Worm (Caenorhabditis elegans): ENCODE data around the gene thoc-5.

thoc-5 gene

DNA sequence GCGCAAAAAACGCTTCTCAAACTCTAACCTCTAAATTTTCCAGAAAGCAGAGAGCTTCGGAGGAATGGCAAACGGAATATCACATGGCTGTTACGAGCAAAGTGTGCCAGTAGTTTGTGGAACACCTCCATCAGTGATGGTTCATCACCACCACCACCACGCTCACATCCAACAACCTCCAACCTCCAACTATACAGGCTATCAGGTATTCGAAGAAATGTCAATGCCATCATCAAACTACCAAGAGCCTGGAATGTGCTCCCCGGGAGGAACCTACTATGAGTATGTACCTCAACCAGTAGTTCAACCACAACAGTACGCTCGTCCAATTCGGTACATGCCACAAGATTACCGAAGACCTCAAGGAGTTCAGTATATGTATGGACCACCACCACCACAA lies 5.6 kb downstream of the thoc-5 start:
- TF ChIP-seq F13C5.2 (tag; optimal IDR thresholded peaks at IDR 0.05): no peak
- TF ChIP-seq ama-1 (optimal IDR thresholded peaks at IDR 0.05): no peak
- TF ChIP-seq hmbx-1 (tag; optimal IDR thresholded peaks at IDR 0.05): no peak
- TF ChIP-seq ceh-13 (GFP tag; optimal IDR thresholded peaks at IDR 0.05): no peak
- no peak for TF ChIP-seq ceh-36 (tag; optimal IDR thresholded peaks at IDR 0.05)
- no peak for TF ChIP-seq hmg-4 (GFP tag; optimal IDR thresholded peaks at IDR 0.05)
- no peak for TF ChIP-seq ets-7 (tag; optimal IDR thresholded peaks at IDR 0.05)
- TF ChIP-seq aly-1 (tag; optimal IDR thresholded peaks at IDR 0.05): no peak
- no peak for TF ChIP-seq tbx-37 (GFP tag; conservative IDR thresholded peaks at IDR 0.05)
- TF ChIP-seq flt-1 (GFP tag; IDR thresholded peaks at IDR 0.05): no peak
- no peak for TF ChIP-seq sea-1 (GFP tag; conservative IDR thresholded peaks at IDR 0.05)
- TF ChIP-seq scrt-1 (GFP tag; IDR thresholded peaks at IDR 0.05): no peak
- TF ChIP-seq hnd-1 (tag; optimal IDR thresholded peaks at IDR 0.05): no peak
- TF ChIP-seq tbx-11 (GFP tag; IDR thresholded peaks at IDR 0.05): no peak
- TF ChIP-seq pes-1 (GFP tag; IDR thresholded peaks at IDR 0.05): no peak
- no peak for TF ChIP-seq tra-4 (tag; optimal IDR thresholded peaks at IDR 0.05)

DNA sequence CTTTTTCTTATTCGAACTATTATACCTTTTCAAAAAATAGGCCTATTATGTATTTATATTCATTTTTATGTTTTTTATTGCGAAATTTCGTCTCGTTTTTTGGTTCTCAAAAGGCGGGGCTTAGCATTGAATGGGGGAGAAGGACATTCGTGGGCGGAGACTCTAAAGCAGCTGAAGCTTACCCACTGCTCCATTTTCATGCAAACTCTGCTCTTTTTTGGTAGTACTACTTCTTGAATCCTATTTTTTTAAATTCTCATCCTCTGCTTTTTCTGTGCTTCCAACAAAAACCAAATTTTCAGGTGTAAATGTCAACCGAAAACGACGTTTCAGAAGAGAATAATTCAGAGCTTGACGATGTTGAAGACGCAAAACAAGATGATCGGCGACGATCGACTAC lies 7.8 kb downstream of the thoc-5 start, which contains the start of gene ZK121.2:
Gene ZK121.2 (plus strand): TSS at position 301 of the 400 bp plus-strand sequence.
- TF ChIP-seq ceh-13 (GFP tag; optimal IDR thresholded peaks at IDR 0.05) (no peak), sea-1 (GFP tag; conservative IDR thresholded peaks at IDR 0.05) (no peak), ets-7 (tag; optimal IDR thresholded peaks at IDR 0.05) (no peak), F13C5.2 (tag; optimal IDR thresholded peaks at IDR 0.05) (no peak), aly-1 (tag; optimal IDR thresholded peaks at IDR 0.05) (no peak), ceh-36 (tag; optimal IDR thresholded peaks at IDR 0.05) (no peak), scrt-1 (GFP tag; IDR thresholded peaks at IDR 0.05) (no peak), hmg-4 (GFP tag; optimal IDR thresholded peaks at IDR 0.05) (no peak), B0310.2 (tag; optimal IDR thresholded peaks at IDR 0.05) (no peak)

DNA sequence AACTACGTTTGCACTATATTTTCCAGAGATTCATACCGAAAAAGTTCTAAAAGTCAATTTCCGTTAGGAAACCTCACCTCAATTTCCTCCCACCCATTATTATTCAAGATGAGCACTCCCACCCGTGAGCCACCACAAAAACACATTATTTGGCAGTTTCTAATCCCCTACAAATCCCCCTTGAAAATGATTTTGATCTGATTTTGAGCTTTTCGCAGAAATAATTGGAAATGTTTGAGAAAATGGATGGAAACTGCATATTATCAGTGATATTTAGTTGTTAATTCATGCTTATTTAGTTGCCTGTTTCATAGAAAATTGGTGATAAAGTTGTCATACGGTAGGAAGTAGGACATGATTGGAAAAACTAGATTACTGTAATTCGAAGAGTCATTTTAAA lies 8.7 kb downstream of the thoc-5 start:
- TF ChIP-seq scrt-1 (GFP tag; IDR thresholded peaks at IDR 0.05) (no peak), ceh-13 (GFP tag; optimal IDR thresholded peaks at IDR 0.05) (no peak), tra-4 (tag; optimal IDR thresholded peaks at IDR 0.05) (no peak), sea-1 (GFP tag; conservative IDR thresholded peaks at IDR 0.05) (no peak), hmbx-1 (tag; optimal IDR thresholded peaks at IDR 0.05) (no peak), tbx-37 (GFP tag; conservative IDR thresholded peaks at IDR 0.05) (no peak), ceh-36 (tag; optimal IDR thresholded peaks at IDR 0.05) (no peak), tbx-11 (GFP tag; IDR thresholded peaks at IDR 0.05) (no peak)

DNA sequence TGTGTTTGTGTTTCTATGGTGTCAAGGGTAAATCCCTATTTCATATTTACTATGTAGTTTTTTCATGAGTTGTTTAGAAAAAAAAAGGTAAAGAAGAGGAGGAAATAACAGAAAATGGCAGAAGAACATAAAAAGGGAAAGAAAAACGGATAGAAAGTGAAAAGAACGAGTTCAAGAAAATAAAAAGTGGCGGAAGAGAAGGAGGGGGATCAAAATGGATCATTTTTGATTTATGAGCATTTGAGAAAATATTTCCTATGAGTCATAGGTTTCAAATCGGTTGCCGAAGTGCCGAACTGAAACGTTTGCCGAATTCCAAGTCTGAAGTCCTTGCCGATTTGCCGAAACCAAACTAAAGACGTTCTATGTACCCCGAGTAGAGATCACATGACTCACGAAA lies 10.4 kb downstream of the thoc-5 start:
- TF ChIP-seq sea-1 (GFP tag; conservative IDR thresholded peaks at IDR 0.05) (no peak), hmbx-1 (tag; optimal IDR thresholded peaks at IDR 0.05) (no peak), hnd-1 (tag; optimal IDR thresholded peaks at IDR 0.05) (no peak), flt-1 (GFP tag; IDR thresholded peaks at IDR 0.05) (no peak), tbx-11 (GFP tag; IDR thresholded peaks at IDR 0.05) (no peak), aly-1 (tag; optimal IDR thresholded peaks at IDR 0.05) (no peak), pes-1 (GFP tag; IDR thresholded peaks at IDR 0.05) (no peak), ets-7 (tag; optimal IDR thresholded peaks at IDR 0.05) (no peak), tbx-37 (GFP tag; conservative IDR thresholded peaks at IDR 0.05) (no peak), F13C5.2 (tag; optimal IDR thresholded peaks at IDR 0.05) (no peak)

DNA sequence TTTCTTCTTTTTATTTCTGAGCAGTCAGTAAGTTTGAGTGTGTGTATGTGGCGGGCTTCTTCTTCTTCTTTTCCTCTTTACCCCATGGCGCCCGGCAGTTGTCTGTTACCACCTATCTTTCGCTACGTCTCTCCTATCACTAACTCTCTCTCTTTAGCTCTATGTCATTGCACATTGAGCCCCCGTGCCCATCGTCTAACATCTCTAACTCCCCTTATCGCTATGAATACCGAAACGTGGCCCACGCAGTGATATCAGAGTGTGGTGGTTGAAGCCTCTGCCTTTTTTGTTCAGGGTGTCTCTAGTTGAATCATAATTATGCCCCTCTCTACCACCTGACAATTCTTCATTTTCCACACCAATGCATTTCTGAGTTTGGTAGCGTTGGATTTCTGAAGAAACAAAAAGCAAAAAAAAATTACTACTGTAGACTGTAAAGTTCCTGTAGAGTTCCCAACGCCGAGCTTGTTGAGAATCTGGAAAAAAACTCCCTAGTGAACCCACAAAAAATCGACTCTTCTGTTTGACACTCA lies 14.6 kb downstream of the thoc-5 start:
- TF ChIP-seq scrt-1 (GFP tag; IDR thresholded peaks at IDR 0.05) (no peak), flt-1 (GFP tag; IDR thresholded peaks at IDR 0.05) (no peak), ama-1 (optimal IDR thresholded peaks at IDR 0.05) (no peak), ets-7 (tag; optimal IDR thresholded peaks at IDR 0.05) (no peak), tra-4 (tag; optimal IDR thresholded peaks at IDR 0.05) (no peak), sea-1 (GFP tag; conservative IDR thresholded peaks at IDR 0.05) (no peak), hmg-4 (GFP tag; optimal IDR thresholded peaks at IDR 0.05) (no peak), hmbx-1 (tag; optimal IDR thresholded peaks at IDR 0.05) (no peak), aly-1 (tag; optimal IDR thresholded peaks at IDR 0.05) (no peak)

DNA sequence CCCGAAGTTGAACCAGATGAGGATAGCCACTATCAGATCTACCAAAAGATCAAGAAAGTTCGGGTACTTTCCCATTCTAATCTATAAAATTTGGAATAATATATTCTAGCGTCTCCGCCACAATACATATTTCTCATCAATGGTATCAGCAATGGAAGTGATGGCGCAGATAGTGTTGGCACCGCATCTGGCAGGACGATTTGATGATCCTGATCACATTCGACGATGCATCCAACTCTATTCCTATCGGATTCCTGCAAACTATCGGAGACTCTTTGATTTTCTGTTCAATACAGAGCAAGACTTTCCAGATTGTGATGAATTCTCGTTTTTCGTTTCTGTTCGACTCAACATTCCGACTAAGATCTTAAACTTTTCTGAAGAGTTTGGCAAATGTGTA lies 19.8 kb downstream of the thoc-5 start:
- TF ChIP-seq F13C5.2 (tag; optimal IDR thresholded peaks at IDR 0.05) (no peak), B0310.2 (tag; optimal IDR thresholded peaks at IDR 0.05) (no peak), ceh-13 (GFP tag; optimal IDR thresholded peaks at IDR 0.05) (no peak), ama-1 (optimal IDR thresholded peaks at IDR 0.05) (no peak)

DNA sequence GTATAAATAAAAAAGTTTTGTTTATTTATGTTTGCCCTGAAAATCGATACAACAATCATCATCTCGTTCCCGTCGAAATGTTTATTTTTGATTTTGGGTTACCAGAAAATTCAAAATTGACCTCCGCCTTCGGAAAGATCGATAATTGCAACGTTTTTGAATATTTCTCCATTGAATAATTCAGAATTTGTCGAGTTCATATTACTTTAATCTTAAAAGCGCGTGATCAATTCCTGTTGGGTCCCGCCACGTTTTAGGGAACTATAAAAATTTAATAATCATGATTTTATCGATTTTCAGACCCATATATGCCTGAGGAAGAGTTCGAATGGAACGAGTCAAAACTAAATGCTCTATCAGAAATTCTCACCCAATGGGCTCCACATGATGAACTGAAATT lies 22.9 kb downstream of the thoc-5 start, which contains the start of gene sorf-2:
Gene sorf-2 (plus strand): TSS at position 301 of the 400 bp plus-strand sequence.
- no peak for TF ChIP-seq hmbx-1 (tag; optimal IDR thresholded peaks at IDR 0.05)

DNA sequence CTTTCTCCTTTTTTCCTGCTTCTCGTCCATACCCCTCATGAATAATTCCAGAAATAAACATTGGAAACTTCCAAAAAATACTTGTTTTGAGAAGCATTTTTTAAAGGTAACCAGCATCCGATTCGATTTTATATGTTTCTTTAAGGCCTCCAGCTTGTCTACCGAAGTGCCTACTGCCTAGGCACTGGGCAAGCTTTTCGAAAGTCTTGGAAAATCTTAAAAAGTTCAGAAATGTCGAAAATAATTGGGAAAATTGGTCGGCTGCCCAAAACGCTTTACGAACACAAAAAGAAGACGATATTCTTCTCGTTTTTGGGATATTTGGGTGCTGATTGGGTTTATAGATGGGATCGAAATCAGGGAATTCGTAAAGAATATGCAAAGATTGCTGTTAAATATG lies 27.5 kb downstream of the thoc-5 start, which contains the start of gene F52C9.3:
Gene F52C9.3 (plus strand): TSS at position 225 of the 400 bp plus-strand sequence.
- TF ChIP-seq hmbx-1 (tag; optimal IDR thresholded peaks at IDR 0.05): no peak
- TF ChIP-seq aly-1 (tag; optimal IDR thresholded peaks at IDR 0.05): no peak
- no peak for TF ChIP-seq hmg-4 (GFP tag; optimal IDR thresholded peaks at IDR 0.05)
- TF ChIP-seq sea-1 (GFP tag; conservative IDR thresholded peaks at IDR 0.05): no peak
- no peak for TF ChIP-seq pes-1 (GFP tag; IDR thresholded peaks at IDR 0.05)
- TF ChIP-seq B0310.2 (tag; optimal IDR thresholded peaks at IDR 0.05): no peak
- TF ChIP-seq ets-7 (tag; optimal IDR thresholded peaks at IDR 0.05): no peak
- no peak for TF ChIP-seq ceh-13 (GFP tag; optimal IDR thresholded peaks at IDR 0.05)
- TF ChIP-seq ceh-36 (tag; optimal IDR thresholded peaks at IDR 0.05): no peak
- TF ChIP-seq F13C5.2 (tag; optimal IDR thresholded peaks at IDR 0.05): no peak
- no peak for TF ChIP-seq ama-1 (optimal IDR thresholded peaks at IDR 0.05)
- no peak for TF ChIP-seq tra-4 (tag; optimal IDR thresholded peaks at IDR 0.05)

Data from whole organism, early embryonic.